Worm (Caenorhabditis elegans): ENCODE results near the gene T01B7.9.

The T01B7.9 gene

DNA sequence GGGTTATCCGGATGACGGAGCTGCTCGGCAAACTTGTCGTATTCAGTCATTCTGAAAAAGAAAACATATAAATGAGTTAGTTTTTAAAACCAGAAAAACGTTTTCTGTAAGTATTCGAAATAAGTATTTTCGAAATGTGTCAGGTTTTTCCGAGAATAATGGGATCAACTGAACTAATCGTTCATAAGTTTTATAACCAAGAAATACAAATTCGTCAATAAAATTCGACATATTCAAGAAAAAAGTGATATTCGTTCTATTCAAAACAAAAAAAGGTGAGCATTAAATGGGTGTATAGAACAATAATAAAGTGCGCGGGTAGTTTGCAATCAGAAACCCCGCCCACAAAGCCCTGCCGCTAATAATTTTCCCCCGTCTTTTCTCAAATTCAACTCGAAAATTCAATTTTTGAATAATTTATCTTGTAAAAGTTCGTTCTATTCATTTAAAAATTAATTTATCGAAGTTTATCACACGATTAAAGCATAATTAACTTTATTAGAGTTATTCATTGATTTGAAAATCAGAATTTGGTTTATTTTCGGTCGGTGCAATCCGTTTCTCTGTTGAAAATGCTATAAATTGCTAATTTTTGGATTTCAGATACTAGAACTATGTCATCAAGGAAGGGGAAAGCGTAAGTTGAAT lies 10.2 kb downstream of the T01B7.9 start, which contains the start of the genes cyn-11 and T01B7.5:
Gene cyn-11, minus strand, starts transcription at position 51 of the 648 bp plus-strand sequence.
Gene T01B7.5, plus strand, starts transcription at position 598 of the 648 bp plus-strand sequence.
- peak; percentile 7 for TF ChIP-seq hnd-1 (tag; optimal IDR thresholded peaks at IDR 0.05)
- TF ChIP-seq ets-7 (tag; optimal IDR thresholded peaks at IDR 0.05) = no peak
- no peak for TF ChIP-seq ama-1 (optimal IDR thresholded peaks at IDR 0.05)
- no peak for TF ChIP-seq B0310.2 (tag; optimal IDR thresholded peaks at IDR 0.05)
- peak; percentile 20 for TF ChIP-seq hmbx-1 (tag; optimal IDR thresholded peaks at IDR 0.05)
- 0 out of 2 replicates have a peak, but pooled peaks have one; percentile 29 for TF ChIP-seq sea-1 (GFP tag; conservative IDR thresholded peaks at IDR 0.05)
- peak; percentile 46 for TF ChIP-seq F13C5.2 (tag; optimal IDR thresholded peaks at IDR 0.05)
- TF ChIP-seq pes-1 (GFP tag; IDR thresholded peaks at IDR 0.05) = no peak

DNA sequence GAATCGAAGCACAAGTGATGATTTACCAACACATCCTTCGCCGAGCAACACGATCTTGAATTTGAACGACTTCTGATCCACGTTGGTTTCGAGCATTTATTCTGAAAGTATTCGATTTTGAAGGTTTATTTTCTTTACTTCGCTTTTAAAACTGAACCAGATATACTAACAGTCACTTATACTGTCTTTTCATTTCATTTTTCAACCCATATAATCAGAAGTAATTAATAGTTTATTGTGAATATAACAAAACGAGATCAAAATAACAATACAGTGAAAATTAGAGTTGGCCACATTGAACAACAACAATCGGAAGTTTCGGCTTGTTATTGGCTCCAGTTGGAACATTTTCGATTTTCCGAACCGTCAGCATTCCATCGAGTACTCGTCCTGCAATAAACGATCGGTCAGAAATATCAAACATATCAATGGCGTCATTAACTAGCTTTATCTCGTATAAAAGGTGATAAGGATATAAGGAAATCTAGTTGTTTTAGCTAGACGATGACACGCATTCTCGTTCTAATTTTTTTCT lies 11.6 kb downstream of the T01B7.9 start, which contains the start of the genes rab-21 and T01B7.13:
Gene rab-21, minus strand, starts transcription at position 101 of the 535 bp plus-strand sequence.
Gene T01B7.13, plus strand, starts transcription at position 485 of the 535 bp plus-strand sequence.
- TF ChIP-seq sea-1 (GFP tag; conservative IDR thresholded peaks at IDR 0.05) (no peak), hmbx-1 (tag; optimal IDR thresholded peaks at IDR 0.05) (no peak), aly-1 (tag; optimal IDR thresholded peaks at IDR 0.05) (no peak), hmg-4 (GFP tag; optimal IDR thresholded peaks at IDR 0.05) (no peak), tbx-37 (GFP tag; conservative IDR thresholded peaks at IDR 0.05) (no peak), ama-1 (optimal IDR thresholded peaks at IDR 0.05) (no peak), B0310.2 (tag; optimal IDR thresholded peaks at IDR 0.05) (no peak), flt-1 (GFP tag; IDR thresholded peaks at IDR 0.05) (no peak), pes-1 (GFP tag; IDR thresholded peaks at IDR 0.05) (no peak), ceh-13 (GFP tag; optimal IDR thresholded peaks at IDR 0.05) (no peak), tra-4 (tag; optimal IDR thresholded peaks at IDR 0.05) (no peak)

DNA sequence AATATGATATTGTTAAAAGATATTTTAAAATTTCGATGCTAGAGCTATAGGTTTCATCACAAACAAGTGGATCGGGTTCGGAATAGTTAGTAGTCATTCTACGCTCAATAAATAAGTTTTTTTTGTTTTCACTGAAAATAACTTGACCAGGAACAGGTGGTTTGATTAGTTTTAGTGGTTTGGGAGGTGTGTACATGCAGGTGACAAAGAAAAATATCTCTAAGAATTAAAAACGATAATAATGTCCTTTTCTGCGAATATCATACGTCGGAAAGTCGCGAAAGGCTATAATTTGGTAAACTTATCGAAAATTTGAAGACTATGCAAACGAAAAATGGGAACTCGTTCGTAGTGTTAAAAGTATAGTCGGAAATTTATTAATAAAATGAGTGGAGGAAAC lies 16.3 kb downstream of the T01B7.9 start, which contains the start of gene srg-15:
Gene srg-15, minus strand, starts transcription at position 101 of the 400 bp plus-strand sequence.
- no peak for TF ChIP-seq hmg-4 (GFP tag; optimal IDR thresholded peaks at IDR 0.05)
- no peak for TF ChIP-seq ama-1 (optimal IDR thresholded peaks at IDR 0.05)
- TF ChIP-seq ets-7 (tag; optimal IDR thresholded peaks at IDR 0.05) = no peak
- TF ChIP-seq tra-4 (tag; optimal IDR thresholded peaks at IDR 0.05) = no peak
- TF ChIP-seq tbx-37 (GFP tag; conservative IDR thresholded peaks at IDR 0.05) = no peak
- no peak for TF ChIP-seq F13C5.2 (tag; optimal IDR thresholded peaks at IDR 0.05)

DNA sequence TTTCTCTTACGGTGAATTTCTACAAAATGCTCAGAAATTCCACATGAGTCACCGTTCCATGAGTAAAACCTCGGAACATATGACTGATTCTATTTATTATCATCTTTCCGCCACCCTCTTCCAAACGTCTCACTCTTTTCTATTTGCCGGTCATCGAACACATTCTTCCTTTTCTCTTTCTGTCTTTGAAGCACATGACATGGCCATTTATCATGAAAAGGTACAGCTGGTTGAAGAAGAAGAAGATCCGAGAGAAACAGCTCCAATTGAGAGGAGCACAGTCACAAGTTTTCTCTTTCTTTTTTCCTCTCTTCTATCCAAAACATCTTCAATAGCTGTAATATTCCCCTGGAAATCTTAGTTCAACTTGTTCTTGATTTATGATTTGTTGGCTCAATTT lies 19.6 kb downstream of the T01B7.9 start, which contains the start of gene cup-16:
Gene cup-16, plus strand, starts transcription at position 132 of the 400 bp plus-strand sequence.
- TF ChIP-seq tra-4 (tag; optimal IDR thresholded peaks at IDR 0.05) = no peak
- no peak for TF ChIP-seq B0310.2 (tag; optimal IDR thresholded peaks at IDR 0.05)
- TF ChIP-seq hmbx-1 (tag; optimal IDR thresholded peaks at IDR 0.05) = no peak
- no peak for TF ChIP-seq ceh-36 (tag; optimal IDR thresholded peaks at IDR 0.05)
- TF ChIP-seq tbx-37 (GFP tag; conservative IDR thresholded peaks at IDR 0.05) = no peak
- no peak for TF ChIP-seq pes-1 (GFP tag; IDR thresholded peaks at IDR 0.05)
- no peak for TF ChIP-seq ets-7 (tag; optimal IDR thresholded peaks at IDR 0.05)
- no peak for TF ChIP-seq F13C5.2 (tag; optimal IDR thresholded peaks at IDR 0.05)
- TF ChIP-seq aly-1 (tag; optimal IDR thresholded peaks at IDR 0.05) = no peak
- no peak for TF ChIP-seq ama-1 (optimal IDR thresholded peaks at IDR 0.05)
- no peak for TF ChIP-seq ceh-13 (GFP tag; optimal IDR thresholded peaks at IDR 0.05)

DNA sequence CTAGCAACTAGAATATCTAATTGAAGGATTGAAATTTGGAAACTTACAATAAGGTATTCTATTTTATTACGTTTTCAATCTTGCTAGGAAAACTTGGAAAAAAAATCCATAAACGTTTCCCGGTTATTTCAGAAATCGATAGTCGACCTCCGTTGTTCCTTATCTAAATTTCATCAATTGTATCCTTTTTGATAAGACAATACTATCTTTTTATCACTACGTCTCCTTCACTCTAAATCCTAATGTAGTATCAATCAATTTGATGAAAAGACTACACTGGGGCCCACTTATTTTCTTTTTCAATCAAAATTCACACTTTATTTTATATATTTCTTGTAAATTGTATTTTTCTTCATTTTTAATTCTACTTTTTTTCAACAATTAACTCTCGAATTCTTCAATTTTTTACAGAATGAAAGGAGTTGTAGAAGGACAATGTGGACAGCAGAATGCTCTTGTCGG lies 22.2 kb downstream of the T01B7.9 start, which contains the start of gene prx-5:
Gene prx-5, plus strand, starts transcription at position 412 of the 462 bp plus-strand sequence.
- TF ChIP-seq B0310.2 (tag; optimal IDR thresholded peaks at IDR 0.05) = no peak
- no peak for TF ChIP-seq aly-1 (tag; optimal IDR thresholded peaks at IDR 0.05)
- TF ChIP-seq sea-1 (GFP tag; conservative IDR thresholded peaks at IDR 0.05) = no peak
- no peak for TF ChIP-seq flt-1 (GFP tag; IDR thresholded peaks at IDR 0.05)
- no peak for TF ChIP-seq tra-4 (tag; optimal IDR thresholded peaks at IDR 0.05)
- TF ChIP-seq ets-7 (tag; optimal IDR thresholded peaks at IDR 0.05) = no peak
- no peak for TF ChIP-seq pes-1 (GFP tag; IDR thresholded peaks at IDR 0.05)
- TF ChIP-seq ama-1 (optimal IDR thresholded peaks at IDR 0.05) = no peak
- no peak for TF ChIP-seq tbx-11 (GFP tag; IDR thresholded peaks at IDR 0.05)
- no peak for TF ChIP-seq ceh-36 (tag; optimal IDR thresholded peaks at IDR 0.05)
- TF ChIP-seq F13C5.2 (tag; optimal IDR thresholded peaks at IDR 0.05) = no peak

DNA sequence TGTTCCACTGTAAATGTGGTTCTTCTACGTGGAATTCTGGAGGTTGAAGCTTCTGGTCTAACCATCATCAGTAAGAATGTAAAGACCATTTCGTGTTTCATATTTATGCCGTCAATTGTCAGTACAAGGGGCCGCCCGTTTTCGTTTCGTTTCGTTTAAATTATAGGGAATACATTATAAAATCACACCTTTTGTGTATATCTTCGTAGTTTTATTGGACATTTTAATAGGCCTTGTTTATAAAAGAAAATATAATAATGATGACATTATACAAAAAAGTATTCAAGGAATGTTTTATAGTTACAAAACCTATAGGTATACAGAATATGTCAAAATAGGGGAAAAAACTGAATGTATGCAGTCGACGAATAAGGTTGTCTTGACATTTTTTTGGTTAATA lies 22.9 kb downstream of the T01B7.9 start, which contains the start of gene ceh-7:
Gene ceh-7, minus strand, starts transcription at position 101 of the 400 bp plus-strand sequence.
- TF ChIP-seq B0310.2 (tag; optimal IDR thresholded peaks at IDR 0.05) (no peak), flt-1 (GFP tag; IDR thresholded peaks at IDR 0.05) (no peak), hnd-1 (tag; optimal IDR thresholded peaks at IDR 0.05) (no peak), aly-1 (tag; optimal IDR thresholded peaks at IDR 0.05) (no peak), ama-1 (optimal IDR thresholded peaks at IDR 0.05) (no peak), pes-1 (GFP tag; IDR thresholded peaks at IDR 0.05) (no peak), hmg-4 (GFP tag; optimal IDR thresholded peaks at IDR 0.05) (no peak), ceh-13 (GFP tag; optimal IDR thresholded peaks at IDR 0.05) (no peak), scrt-1 (GFP tag; IDR thresholded peaks at IDR 0.05) (no peak), F13C5.2 (tag; optimal IDR thresholded peaks at IDR 0.05) (no peak), ets-7 (tag; optimal IDR thresholded peaks at IDR 0.05) (no peak), sea-1 (GFP tag; conservative IDR thresholded peaks at IDR 0.05) (no peak), ceh-36 (tag; optimal IDR thresholded peaks at IDR 0.05) (no peak), tra-4 (tag; optimal IDR thresholded peaks at IDR 0.05) (no peak), tbx-37 (GFP tag; conservative IDR thresholded peaks at IDR 0.05) (no peak), tbx-11 (GFP tag; IDR thresholded peaks at IDR 0.05) (no peak), hmbx-1 (tag; optimal IDR thresholded peaks at IDR 0.05) (no peak)

Measured in whole organism, early embryonic.